Worm (Caenorhabditis elegans) whole organism, L1 larva: Measurements from ENCODE around the gene C25F6.8.

ENCODE experiments used
- C16A3.4 ChIP-seq: fragments of 150-350 bp; optimal IDR thresholded peaks from 2 replicates; lab custom pipeline; 2014; ENCODE audit warnings: missing biosample characterization, missing genetic modification characterization
- F16B12.6 ChIP-seq: fragments of 150-350 bp; optimal IDR thresholded peaks from 2 replicates; lab custom pipeline; 2014; ENCODE audit warnings: missing biosample characterization, missing genetic modification characterization
- ceh-8 ChIP-seq: fragments of 200-800 bp; sonication (Bioruptor generic); optimal IDR thresholded peaks from 2 replicates; lab custom pipeline; 2018; ENCODE audit warnings: mild to moderate bottlenecking, missing genetic modification characterization, moderate library complexity, missing compliant biosample characterization
- ceh-82 ChIP-seq, 3 experiments: fragments of 150-350 bp in 1 of 3; sonication (generic microtip) in 2 of 3; optimal IDR thresholded peaks; 2 replicates each; lab custom pipeline; 2014 to 2017; ENCODE audit warnings: missing biosample characterization in 3 of 3, missing genetic modification characterization in 3 of 3
- ceh-88 ChIP-seq: fragments of 200-800 bp; sonication (Bioruptor generic); IDR thresholded peaks from 2 replicates; pipeline ENCODE4 v1.3.6; 2022; ENCODE audit warnings: missing genetic modification characterization, missing compliant biosample characterization
- ceh-90 ChIP-seq: sonication (generic microtip); optimal IDR thresholded peaks from 2 replicates; lab custom pipeline; 2016; ENCODE audit warnings: missing genetic modification characterization, missing compliant biosample characterization
- dpl-1 ChIP-seq, 3 experiments: fragments of 150-350 bp in 2 of 3; sonication (generic microtip) in 1 of 3; optimal IDR thresholded peaks; 2 replicates each; lab custom pipeline; 2014 to 2017; ENCODE audit warnings: missing biosample characterization in 3 of 3, missing genetic modification characterization in 3 of 3, missing genetic modification reagents in 3 of 3
- dsc-1 ChIP-seq: sonication (generic microtip); optimal IDR thresholded peaks from 2 replicates; lab custom pipeline; 2016; ENCODE audit warnings: mild to moderate bottlenecking, missing genetic modification characterization, missing compliant biosample characterization
- efl-1 ChIP-seq, 4 experiments: fragments of 150-350 bp; optimal IDR thresholded peaks in 3 of 4; peaks in 1 of 4; 1 replicate in 1 of 4; 2 replicates in 3 of 4; lab custom pipeline; 2014; ENCODE audit warnings: missing biosample characterization in 2 of 4, missing genetic modification characterization in 2 of 4, missing genetic modification reagents in 2 of 4
- elt-2 ChIP-seq: sonication (generic microtip); optimal IDR thresholded peaks from 2 replicates; lab custom pipeline; 2016; ENCODE audit warnings: missing genetic modification characterization, mild to moderate bottlenecking, inconsistent platforms, missing compliant biosample characterization, missing genetic modification reagents
- fkh-10 ChIP-seq: sonication (generic microtip); optimal IDR thresholded peaks from 2 replicates; lab custom pipeline; 2017; ENCODE audit warnings: missing biosample characterization, missing genetic modification reagents, missing genetic modification characterization
- fkh-4 ChIP-seq: sonication (generic microtip); optimal IDR thresholded peaks from 2 replicates; lab custom pipeline; 2016; ENCODE audit warnings: missing compliant biosample characterization, missing genetic modification characterization, borderline replicate concordance
- fos-1 ChIP-seq: fragments of 150-350 bp; optimal IDR thresholded peaks from 2 replicates; lab custom pipeline; 2014; ENCODE audit warnings: missing biosample characterization, missing genetic modification characterization
- irx-1 ChIP-seq: sonication (generic microtip); optimal IDR thresholded peaks from 2 replicates; lab custom pipeline; 2016; ENCODE audit warnings: missing genetic modification characterization, missing compliant biosample characterization
- isw-1 ChIP-seq: fragments of 200-800 bp; sonication (Bioruptor generic); IDR thresholded peaks from 2 replicates; pipeline ENCODE4 v1.3.6; 2022; ENCODE audit warnings: missing genetic modification characterization, missing compliant biosample characterization
- jun-1 ChIP-seq: fragments of 150-350 bp; optimal IDR thresholded peaks from 2 replicates; lab custom pipeline; 2014; ENCODE audit warnings: missing biosample characterization, missing genetic modification reagents, missing genetic modification characterization
- lin-13 ChIP-seq: fragments of 150-350 bp; optimal IDR thresholded peaks from 2 replicates; lab custom pipeline; 2014; ENCODE audit warnings: missing biosample characterization, missing genetic modification reagents, missing genetic modification characterization
- lin-15B ChIP-seq: fragments of 150-350 bp; sonication (generic microtip); optimal IDR thresholded peaks from 3 replicates; lab custom pipeline; 2014; ENCODE audit warnings: missing biosample characterization, missing genetic modification characterization
- lin-35 ChIP-seq, 2 experiments: fragments of 150-350 bp; optimal IDR thresholded peaks; 2 replicates each; lab custom pipeline; 2014; ENCODE audit warnings: missing biosample characterization in 2 of 2, missing genetic modification characterization in 2 of 2, missing genetic modification reagents in 2 of 2
- lir-3 ChIP-seq: sonication (generic microtip); optimal IDR thresholded peaks from 2 replicates; lab custom pipeline; 2016; ENCODE audit warnings: mild to moderate bottlenecking, missing genetic modification characterization, moderate library complexity, missing compliant biosample characterization; ENCODE audit not compliant: poor library complexity
- mdl-1 ChIP-seq, 2 experiments: fragments of 150-350 bp; optimal IDR thresholded peaks; 2 replicates each; lab custom pipeline; 2014 to 2017; ENCODE audit warnings: missing biosample characterization in 2 of 2, missing genetic modification characterization in 2 of 2, inconsistent platforms in 1 of 2
- mef-2 ChIP-seq: fragments of 150-350 bp; optimal IDR thresholded peaks from 2 replicates; lab custom pipeline; 2014; ENCODE audit warnings: missing biosample characterization, missing genetic modification characterization
- mep-1 ChIP-seq: fragments of 150-350 bp; optimal IDR thresholded peaks from 2 replicates; lab custom pipeline; 2014; ENCODE audit warnings: missing biosample characterization, missing genetic modification characterization
- nhr-11 ChIP-seq: fragments of 150-350 bp; optimal IDR thresholded peaks from 2 replicates; lab custom pipeline; 2014; ENCODE audit warnings: missing biosample characterization, missing genetic modification characterization
- nhr-19 ChIP-seq: fragments of 200-800 bp; sonication (Bioruptor generic); conservative IDR thresholded peaks from 2 replicates; pipeline ENCODE4 v1.3.6; 2022; ENCODE audit warnings: missing genetic modification characterization, missing compliant biosample characterization
- nhr-20 ChIP-seq: sonication (generic microtip); optimal IDR thresholded peaks from 2 replicates; lab custom pipeline; 2016; ENCODE audit warnings: mild to moderate bottlenecking, missing genetic modification characterization, missing compliant biosample characterization
- nhr-71 ChIP-seq: sonication (generic microtip); optimal IDR thresholded peaks from 2 replicates; lab custom pipeline; 2016; ENCODE audit warnings: mild to moderate bottlenecking, missing genetic modification characterization, moderate library complexity, missing compliant biosample characterization
- nhr-85 ChIP-seq: sonication (generic microtip); peaks from one replicate; lab custom pipeline; 2016; ENCODE audit warnings: missing genetic modification characterization, inconsistent platforms, missing compliant biosample characterization
- nhr-90 ChIP-seq: sonication (generic microtip); optimal IDR thresholded peaks from 2 replicates; lab custom pipeline; 2016; ENCODE audit warnings: mild to moderate bottlenecking, missing genetic modification characterization, missing compliant biosample characterization; ENCODE audit not compliant: poor library complexity
- rnt-1 ChIP-seq: sonication (generic microtip); optimal IDR thresholded peaks from 2 replicates; lab custom pipeline; 2016; ENCODE audit warnings: mild to moderate bottlenecking, missing genetic modification characterization, moderate library complexity, missing compliant biosample characterization
- snpc-4 ChIP-seq: fragments of 150-350 bp; optimal IDR thresholded peaks from 2 replicates; lab custom pipeline; 2014; ENCODE audit warnings: missing biosample characterization, missing genetic modification characterization
- snu-23 ChIP-seq: sonication (generic microtip); optimal IDR thresholded peaks from 2 replicates; lab custom pipeline; 2016; ENCODE audit warnings: missing genetic modification characterization, missing compliant biosample characterization
- sptf-1 ChIP-seq: fragments of 150-350 bp; optimal IDR thresholded peaks from 2 replicates; lab custom pipeline; 2014; ENCODE audit warnings: missing biosample characterization, missing genetic modification characterization
- swsn-7 ChIP-seq: sonication (generic microtip); optimal IDR thresholded peaks from 2 replicates; lab custom pipeline; 2016; ENCODE audit warnings: missing genetic modification characterization, missing compliant biosample characterization
- tbx-2 ChIP-seq: sonication (generic microtip); optimal IDR thresholded peaks from 2 replicates; lab custom pipeline; 2016; ENCODE audit warnings: missing genetic modification characterization, missing compliant biosample characterization
- tlp-1 ChIP-seq: fragments of 150-350 bp; optimal IDR thresholded peaks from 2 replicates; lab custom pipeline; 2014; ENCODE audit warnings: missing biosample characterization, missing genetic modification characterization
- unc-130 ChIP-seq: fragments of 150-350 bp; optimal IDR thresholded peaks from 2 replicates; lab custom pipeline; 2017; ENCODE audit warnings: missing biosample characterization, missing genetic modification characterization, inconsistent platforms
- unc-30 ChIP-seq: sonication (generic microtip); optimal IDR thresholded peaks from 2 replicates; lab custom pipeline; 2017; ENCODE audit warnings: missing biosample characterization, missing genetic modification characterization
- unc-62 ChIP-seq: fragments of 150-350 bp; optimal IDR thresholded peaks from 2 replicates; lab custom pipeline; 2014; ENCODE audit warnings: missing biosample characterization, missing genetic modification reagents, missing genetic modification characterization
- unc-86 ChIP-seq: sonication (generic microtip); optimal IDR thresholded peaks from 2 replicates; lab custom pipeline; 2016; ENCODE audit warnings: missing genetic modification characterization, missing compliant biosample characterization
- zip-4 ChIP-seq: fragments of 200-800 bp; sonication (Bioruptor generic); optimal IDR thresholded peaks from 2 replicates; lab custom pipeline; 2018; ENCODE audit warnings: mild to moderate bottlenecking, missing genetic modification characterization, moderate library complexity, missing compliant biosample characterization

The C25F6.8 gene

DNA sequence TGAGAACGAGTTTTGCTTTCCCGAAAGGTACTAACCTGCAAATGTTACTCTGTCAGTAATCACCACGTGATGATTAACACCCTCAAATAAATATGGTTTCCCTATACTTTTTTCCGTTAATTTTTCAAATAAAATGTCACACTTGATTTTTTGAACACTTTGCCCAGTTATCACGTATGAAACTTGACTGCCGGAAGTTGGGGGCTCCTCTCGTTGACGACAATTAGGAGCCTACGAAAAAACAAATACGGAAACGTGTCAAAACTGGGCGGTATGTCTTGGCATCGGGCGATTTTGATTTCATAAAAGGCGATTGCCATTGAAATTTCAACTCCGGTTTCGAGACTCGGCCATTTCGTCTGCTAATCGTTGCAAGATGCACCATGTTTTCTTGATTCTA is at the start of gene C25F6.8:
Gene C25F6.8 (plus strand): TSS at position 301 of the 400 bp plus-strand sequence.
- TF ChIP-seq lin-15B (tag; lab: Kevin White, UChicago) (no peak), mdl-1 (tag; optimal IDR thresholded peaks at IDR 0.05; lab: Kevin White, UChicago) (no peak)

- TF ChIP-seq isw-1: no peak
- no peak for TF ChIP-seq mdl-1 (tag; optimal IDR thresholded peaks at IDR 0.05; lab: Kevin White, UChicago)
- TF ChIP-seq ceh-8 (GFP tag; lab: Kevin White, UChicago): no peak
- TF ChIP-seq nhr-90: no peak
- TF ChIP-seq elt-2 (tag; lab: Kevin White, UChicago): peak; percentile 34
- TF ChIP-seq lir-3: no peak
- TF ChIP-seq irx-1 (tag; lab: Kevin White, UChicago): no peak
- no peak for TF ChIP-seq unc-62 (GFP tag; lab: Kevin White, UChicago)
- no peak for TF ChIP-seq ceh-88 (GFP tag; lab: Robert Waterston, UW)
Measured at ce11 chrX:5400524-5400923, 47.5 kb upstream of the C25F6.8 start, which contains the start of gene scav-1. scav-1 (minus strand) TSS chrX:5400584.

- no peak for TF ChIP-seq unc-130
- TF ChIP-seq lir-3: no peak
- TF ChIP-seq fkh-10 (GFP tag; lab: Kevin White, UChicago): no peak
- TF ChIP-seq unc-30: no peak
- no peak for TF ChIP-seq isw-1
- TF ChIP-seq fkh-4 (tag; lab: Kevin White, UChicago): no peak
- no peak for TF ChIP-seq snpc-4 (tag; lab: Kevin White, UChicago)
- TF ChIP-seq F16B12.6 (tag; lab: Kevin White, UChicago): no peak
- no peak for TF ChIP-seq lin-13 (GFP tag; lab: Kevin White, UChicago)
- no peak for TF ChIP-seq mep-1 (tag; lab: Kevin White, UChicago)
- TF ChIP-seq nhr-71 (tag; lab: Kevin White, UChicago): no peak
- TF ChIP-seq fos-1 (tag; lab: Kevin White, UChicago): no peak
- no peak for TF ChIP-seq nhr-11 (tag; lab: Kevin White, UChicago)
- TF ChIP-seq ceh-90 (tag; lab: Kevin White, UChicago): no peak
- no peak for TF ChIP-seq nhr-90
- no peak for TF ChIP-seq jun-1 (tag; lab: Kevin White, UChicago)
- TF ChIP-seq unc-86: no peak
Measured at ce11 chrX:5406345-5406744, 41.7 kb upstream of the C25F6.8 start, which contains the start of gene C03F11.4. C03F11.4 (minus strand) TSS chrX:5406445.

- peak; percentile 39 for TF ChIP-seq dsc-1 (tag; lab: Kevin White, UChicago)
- 0 out of 2 replicates have a peak, but pooled peaks have one; percentile 16 for TF ChIP-seq ceh-88 (GFP tag; lab: Robert Waterston, UW)
- no peak for TF ChIP-seq zip-4
- peak; percentile 10 for TF ChIP-seq swsn-7 (tag; lab: Kevin White, UChicago)
- no peak for TF ChIP-seq tlp-1
- no peak for TF ChIP-seq ceh-82 (tag; optimal IDR thresholded peaks at IDR 0.05; lab: Kevin White, UChicago)
- TF ChIP-seq lin-35 (GFP tag; optimal IDR thresholded peaks at IDR 0.05; lab: Kevin White, UChicago): peak in 1 of 2 experiments; percentile 45
- TF ChIP-seq efl-1 (optimal IDR thresholded peaks at IDR 0.05; lab: Kevin White, UChicago): no peak
- TF ChIP-seq efl-1 (GFP tag; optimal IDR thresholded peaks at IDR 0.05 in 1 of 2; lab: Kevin White, UChicago): peak in 1 of 2 experiments; percentile 24
- TF ChIP-seq nhr-19 (GFP tag; lab: Robert Waterston, UW): peak; percentile 25; the same call in 1 of the 2 replicates
- no peak for TF ChIP-seq dpl-1 (GFP tag; optimal IDR thresholded peaks at IDR 0.05; lab: Kevin White, UChicago)
- peak; percentile 13 for TF ChIP-seq C16A3.4 (tag; lab: Kevin White, UChicago)
- TF ChIP-seq tbx-2 (tag; lab: Kevin White, UChicago): no peak
- no peak for TF ChIP-seq sptf-1 (tag; lab: Kevin White, UChicago)
- TF ChIP-seq mef-2 (tag; lab: Kevin White, UChicago): no peak
- TF ChIP-seq rnt-1 (tag; lab: Kevin White, UChicago): peak; percentile 48
- TF ChIP-seq nhr-20 (tag; lab: Kevin White, UChicago): peak; percentile 16
- no peak for TF ChIP-seq irx-1 (tag; lab: Kevin White, UChicago)
- TF ChIP-seq nhr-85 (tag; lab: Kevin White, UChicago): peak; percentile 70
- TF ChIP-seq unc-30: no peak
- peak; percentile 35 for TF ChIP-seq snu-23 (GFP tag; lab: Kevin White, UChicago)
Measured at ce11 chrX:5407271-5407670, 40.8 kb upstream of the C25F6.8 start.
